Worm (Caenorhabditis elegans) whole organism, late embryonic: ENCODE results near the gene npl-4.1.

Experiments
- C08G9.2 ChIP-seq: sonication (generic microtip); optimal IDR thresholded peaks from 2 replicates; lab custom pipeline; 2016; ENCODE audit warnings: mild to moderate bottlenecking, missing genetic modification characterization, moderate library complexity, missing compliant biosample characterization
- K02D7.2 ChIP-seq: sonication (generic microtip); optimal IDR thresholded peaks from 2 replicates; lab custom pipeline; 2017; ENCODE audit warnings: mild to moderate bottlenecking, missing genetic modification characterization, missing compliant biosample characterization
- K09A11.1 ChIP-seq: sonication (generic microtip); optimal IDR thresholded peaks from 2 replicates; lab custom pipeline; 2017; ENCODE audit warnings: antibody characterized with exemption, mild to moderate bottlenecking, missing genetic modification characterization, missing compliant biosample characterization; ENCODE audit not compliant: insufficient read depth
- ahr-1 ChIP-seq: sonication (generic microtip); optimal IDR thresholded peaks from 2 replicates; lab custom pipeline; 2016; ENCODE audit warnings: missing genetic modification characterization, missing compliant biosample characterization
- ama-1 ChIP-seq: fragments of 150-350 bp; optimal IDR thresholded peaks from 2 replicates; lab custom pipeline; 2014
- ceh-19 ChIP-seq: fragments of 200-800 bp; sonication (Bioruptor generic); optimal IDR thresholded peaks from 2 replicates; lab custom pipeline; 2018; ENCODE audit warnings: mild to moderate bottlenecking, missing genetic modification characterization, missing compliant biosample characterization
- ceh-2 ChIP-seq: sonication (generic microtip); optimal IDR thresholded peaks from 2 replicates; lab custom pipeline; 2016; ENCODE audit warnings: missing genotype, missing genetic modification characterization, missing compliant biosample characterization
- ceh-22 ChIP-seq: sonication (generic microtip); optimal IDR thresholded peaks from 2 replicates; lab custom pipeline; 2017; ENCODE audit warnings: missing biosample characterization, missing genetic modification characterization
- ceh-30 ChIP-seq: fragments of 150-350 bp; optimal IDR thresholded peaks from 2 replicates; lab custom pipeline; 2014; ENCODE audit warnings: missing biosample characterization, missing genetic modification characterization
- ceh-31 ChIP-seq: sonication (generic microtip); optimal IDR thresholded peaks from 2 replicates; lab custom pipeline; 2016; ENCODE audit warnings: missing genetic modification characterization, missing compliant biosample characterization
- ceh-6 ChIP-seq: fragments of 200-800 bp; sonication (Bioruptor generic); optimal IDR thresholded peaks from 2 replicates; lab custom pipeline; 2018; ENCODE audit warnings: mild to moderate bottlenecking, missing genetic modification characterization, missing compliant biosample characterization
- che-1 ChIP-seq: sonication (generic microtip); optimal IDR thresholded peaks from 2 replicates; lab custom pipeline; 2016; ENCODE audit warnings: mild to moderate bottlenecking, missing genetic modification characterization, missing compliant biosample characterization
- dmd-4 ChIP-seq: sonication (generic microtip); optimal IDR thresholded peaks from 2 replicates; lab custom pipeline; 2016; ENCODE audit warnings: borderline replicate concordance, missing genetic modification characterization, missing compliant biosample characterization
- dve-1 ChIP-seq: sonication (generic microtip); optimal IDR thresholded peaks from 2 replicates; lab custom pipeline; 2017; ENCODE audit warnings: antibody characterized with exemption, mild to moderate bottlenecking, missing genetic modification characterization, missing compliant biosample characterization
- elt-2 ChIP-seq: sonication (generic microtip); optimal IDR thresholded peaks from 2 replicates; lab custom pipeline; 2016; ENCODE audit warnings: missing genetic modification reagents, missing genetic modification characterization, missing compliant biosample characterization
- elt-4 ChIP-seq: sonication (generic microtip); optimal IDR thresholded peaks from 2 replicates; lab custom pipeline; 2016; ENCODE audit warnings: missing genetic modification characterization, missing compliant biosample characterization
- ets-4 ChIP-seq: sonication (generic microtip); optimal IDR thresholded peaks from 2 replicates; lab custom pipeline; 2016; ENCODE audit warnings: missing genetic modification characterization, missing compliant biosample characterization
- eyg-1 ChIP-seq: sonication (generic microtip); optimal IDR thresholded peaks from 2 replicates; lab custom pipeline; 2016; ENCODE audit warnings: missing genotype, missing genetic modification characterization, missing compliant biosample characterization
- fkh-10 ChIP-seq: fragments of 150-350 bp; optimal IDR thresholded peaks from 2 replicates; lab custom pipeline; 2014; ENCODE audit warnings: missing biosample characterization, missing genetic modification reagents, missing genetic modification characterization
- gmeb-2 ChIP-seq: sonication (generic microtip); optimal IDR thresholded peaks from 2 replicates; lab custom pipeline; 2016; ENCODE audit warnings: missing genetic modification characterization, inconsistent platforms, missing compliant biosample characterization
- hlh-13 ChIP-seq: fragments of 200-800 bp; sonication (Bioruptor generic); optimal IDR thresholded peaks from 2 replicates; lab custom pipeline; 2018; ENCODE audit warnings: mild to moderate bottlenecking, missing genetic modification characterization, missing compliant biosample characterization
- hlh-15 ChIP-seq: sonication (generic microtip); optimal IDR thresholded peaks from 2 replicates; lab custom pipeline; 2016; ENCODE audit warnings: missing genetic modification characterization, missing compliant biosample characterization
- hlh-30 ChIP-seq: sonication (generic microtip); optimal IDR thresholded peaks from 2 replicates; lab custom pipeline; 2017; ENCODE audit warnings: antibody characterized with exemption, missing genetic modification characterization, missing compliant biosample characterization; ENCODE audit not compliant: insufficient read depth
- hlh-8 ChIP-seq: sonication (generic microtip); optimal IDR thresholded peaks from 2 replicates; lab custom pipeline; 2016; ENCODE audit warnings: missing genotype, missing genetic modification characterization, missing compliant biosample characterization
- lim-6 ChIP-seq: sonication (generic microtip); optimal IDR thresholded peaks from 2 replicates; lab custom pipeline; 2016; ENCODE audit warnings: missing genetic modification characterization, missing compliant biosample characterization
- lin-11 ChIP-seq: fragments of 200-800 bp; sonication (Bioruptor generic); optimal IDR thresholded peaks from 2 replicates; lab custom pipeline; 2018; ENCODE audit warnings: mild to moderate bottlenecking, missing genetic modification characterization, missing compliant biosample characterization
- madf-2 ChIP-seq: sonication (generic microtip); optimal IDR thresholded peaks from 2 replicates; lab custom pipeline; 2017; ENCODE audit warnings: missing genetic modification characterization, missing compliant biosample characterization
- mec-3 ChIP-seq: sonication (generic microtip); optimal IDR thresholded peaks from 2 replicates; lab custom pipeline; 2016; ENCODE audit warnings: borderline replicate concordance, missing genetic modification characterization, missing compliant biosample characterization
- nfya-1 ChIP-seq: sonication (generic microtip); optimal IDR thresholded peaks from 2 replicates; lab custom pipeline; 2017; ENCODE audit warnings: missing genetic modification characterization, mild to moderate bottlenecking, missing compliant biosample characterization, antibody characterized with exemption, moderate library complexity
- nhr-11 ChIP-seq: fragments of 150-350 bp; optimal IDR thresholded peaks from 2 replicates; lab custom pipeline; 2014; ENCODE audit warnings: missing biosample characterization, missing genetic modification characterization
- nhr-232 ChIP-seq: sonication (generic microtip); optimal IDR thresholded peaks from 2 replicates; lab custom pipeline; 2016; ENCODE audit warnings: missing genetic modification characterization, missing compliant biosample characterization
- odd-2 ChIP-seq: sonication (generic microtip); optimal IDR thresholded peaks from 2 replicates; lab custom pipeline; 2017; ENCODE audit warnings: antibody characterized with exemption, mild to moderate bottlenecking, missing genetic modification characterization, missing compliant biosample characterization
- pag-3 ChIP-seq: sonication (generic microtip); optimal IDR thresholded peaks from 2 replicates; lab custom pipeline; 2016; ENCODE audit warnings: missing compliant biosample characterization, missing genetic modification characterization, borderline replicate concordance
- pax-1 ChIP-seq: fragments of 150-350 bp; optimal IDR thresholded peaks from 2 replicates; lab custom pipeline; 2014; ENCODE audit warnings: missing biosample characterization, missing genetic modification characterization
- pha-2 ChIP-seq: sonication (generic microtip); optimal IDR thresholded peaks from 2 replicates; lab custom pipeline; 2017; ENCODE audit warnings: mild to moderate bottlenecking, missing genetic modification characterization, missing compliant biosample characterization
- pha-4 ChIP-seq: fragments of 150-350 bp; optimal IDR thresholded peaks from 2 replicates; lab custom pipeline; 2018; ENCODE audit warnings: missing biosample characterization, missing genetic modification reagents, missing genetic modification characterization
- pqm-1 ChIP-seq: sonication (generic microtip); optimal IDR thresholded peaks from 2 replicates; lab custom pipeline; 2016; ENCODE audit warnings: missing genetic modification characterization, missing compliant biosample characterization
- pros-1 ChIP-seq: fragments of 150-350 bp; optimal IDR thresholded peaks from 2 replicates; lab custom pipeline; 2014; ENCODE audit warnings: missing biosample characterization, missing genetic modification reagents, missing genetic modification characterization
- ref-2 ChIP-seq: sonication (generic microtip); optimal IDR thresholded peaks from 2 replicates; lab custom pipeline; 2016; ENCODE audit warnings: missing genetic modification characterization, missing compliant biosample characterization
- sox-2 ChIP-seq: fragments of 200-800 bp; sonication (Bioruptor generic); IDR thresholded peaks from 2 replicates; pipeline ENCODE4 v1.3.6; 2022; ENCODE audit warnings: missing genetic modification reagents, missing genetic modification characterization, missing compliant biosample characterization
- sox-4 ChIP-seq: sonication (generic microtip); optimal IDR thresholded peaks from 2 replicates; lab custom pipeline; 2017; ENCODE audit warnings: mild to moderate bottlenecking, missing genetic modification characterization, inconsistent platforms, missing compliant biosample characterization
- syd-9 ChIP-seq: sonication (generic microtip); optimal IDR thresholded peaks from 2 replicates; lab custom pipeline; 2016; ENCODE audit warnings: mild to moderate bottlenecking, missing genetic modification characterization, moderate library complexity, missing compliant biosample characterization
- tbx-7 ChIP-seq: sonication (generic microtip); optimal IDR thresholded peaks from 2 replicates; lab custom pipeline; 2016; ENCODE audit warnings: missing genotype, missing genetic modification characterization, missing compliant biosample characterization
- unc-3 ChIP-seq, 2 experiments: fragments of 200-800 bp in 1 of 2; sonication (Bioruptor generic) in 1 of 2; sonication (generic microtip) in 1 of 2; conservative IDR thresholded peaks in 1 of 2; optimal IDR thresholded peaks in 1 of 2; 2 replicates each; pipeline versions ENCODE4 v1.3.6 to Lab custom; 2016 to 2022; ENCODE audit warnings: missing compliant biosample characterization in 2 of 2, missing genetic modification characterization in 2 of 2, missing genetic modification reagents in 1 of 2
- unc-42 ChIP-seq: sonication (generic microtip); optimal IDR thresholded peaks from 2 replicates; lab custom pipeline; 2016; ENCODE audit warnings: missing genotype, missing genetic modification characterization, missing compliant biosample characterization
- unc-55 ChIP-seq: sonication (generic microtip); optimal IDR thresholded peaks from 2 replicates; lab custom pipeline; 2017; ENCODE audit warnings: missing biosample characterization, missing genetic modification reagents, missing genetic modification characterization
- zip-5 ChIP-seq: sonication (generic microtip); optimal IDR thresholded peaks from 2 replicates; lab custom pipeline; 2016; ENCODE audit warnings: missing genetic modification characterization, missing compliant biosample characterization

npl-4.1 gene

DNA sequence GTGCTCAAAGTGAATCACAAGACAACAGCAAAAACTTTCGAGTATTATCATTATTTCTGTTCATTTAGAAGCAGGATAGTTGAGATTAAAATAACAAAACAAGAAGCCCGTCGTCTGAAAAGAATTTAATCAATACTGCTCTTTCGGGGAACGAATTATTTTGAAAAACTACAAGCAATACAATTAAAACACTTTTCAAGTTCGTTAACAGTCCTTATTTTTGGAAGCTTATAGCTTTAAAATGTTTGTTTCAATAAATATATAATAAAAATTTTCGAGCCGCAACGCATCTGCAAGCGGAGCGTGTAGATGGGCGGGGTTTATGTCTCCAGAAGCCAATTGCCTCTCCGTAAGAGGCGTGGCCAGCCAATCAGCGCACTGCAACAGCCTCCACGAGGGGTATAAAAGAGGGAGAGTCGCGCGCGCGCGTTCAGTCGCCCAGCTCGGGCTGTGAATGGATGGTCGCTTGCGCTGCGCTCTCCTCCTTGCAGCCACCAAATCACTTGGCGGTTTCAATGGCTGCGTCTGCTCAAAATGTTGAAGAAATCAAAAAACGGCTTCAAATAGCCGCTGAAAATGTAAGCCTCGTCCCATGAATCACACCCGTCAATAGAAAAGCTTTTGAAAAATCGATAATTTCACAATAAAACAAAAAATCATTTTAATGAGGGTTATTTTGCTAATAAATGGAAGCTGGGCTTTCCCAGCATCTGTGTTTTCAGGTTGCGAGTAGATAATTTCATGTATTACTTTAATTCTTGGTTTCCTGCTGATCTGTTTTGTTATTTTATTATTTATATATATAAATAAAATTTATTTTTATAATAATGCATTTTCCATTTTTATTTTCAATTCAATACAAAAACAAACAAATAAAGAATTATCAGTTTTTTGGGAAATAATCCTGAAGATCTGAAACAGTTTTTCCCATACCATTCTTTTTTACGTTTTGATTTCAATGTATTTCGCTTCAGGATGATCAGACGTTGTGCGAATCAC is 29.9 kb downstream of the npl-4.1 start, which contains the start of the genes ift-43 and mdt-26 (continued):
- TF ChIP-seq unc-3 (GFP tag; conservative IDR thresholded peaks at IDR 0.05; lab: Robert Waterston, UW) (0 out of 2 replicates have a peak, but pooled peaks have one; percentile 28), unc-3 (tag; optimal IDR thresholded peaks at IDR 0.05; lab: Kevin White, UChicago) (no peak), sox-2 (peak; percentile 17; the same call in 1 of the 2 replicates), mec-3 (tag; lab: Kevin White, UChicago) (no peak), elt-2 (tag; lab: Kevin White, UChicago) (peak; percentile 67), ceh-30 (no peak), hlh-15 (tag; lab: Kevin White, UChicago) (no peak), zip-5 (no peak), syd-9 (tag; lab: Kevin White, UChicago) (peak; percentile 18), dve-1 (peak; percentile 27), che-1 (tag; lab: Kevin White, UChicago) (peak; percentile 14), pha-2 (tag; lab: Kevin White, UChicago) (peak; percentile 29)

- TF ChIP-seq ets-4 (tag; lab: Kevin White, UChicago) (peak; percentile 43), ceh-19 (peak; percentile 91), pha-4 (tag; lab: Kevin White, UChicago) (no peak), eyg-1 (no peak), odd-2 (no peak), nhr-232 (tag; lab: Kevin White, UChicago) (peak; percentile 42), pha-2 (tag; lab: Kevin White, UChicago) (no peak), ahr-1 (tag; lab: Kevin White, UChicago) (peak; percentile 55), elt-2 (tag; lab: Kevin White, UChicago) (peak; percentile 83), ceh-22 (tag; lab: Kevin White, UChicago) (peak; percentile 68), pros-1 (tag; lab: Kevin White, UChicago) (peak; percentile 92), hlh-8 (tag; lab: Kevin White, UChicago) (peak; percentile 64), ceh-31 (peak; percentile 89), gmeb-2 (tag; lab: Kevin White, UChicago) (peak; percentile 70), ceh-6 (GFP tag; lab: Kevin White, UChicago) (peak; percentile 56), madf-2 (tag; lab: Kevin White, UChicago) (peak; percentile 75), pag-3 (tag; lab: Kevin White, UChicago) (no peak), nhr-11 (tag; lab: Kevin White, UChicago) (peak; percentile 38), hlh-13 (GFP tag; lab: Kevin White, UChicago) (peak; percentile 45), fkh-10 (no peak), ama-1 (peak; percentile 98), ref-2 (tag; lab: Kevin White, UChicago) (peak; percentile 78), pax-1 (tag; lab: Kevin White, UChicago) (peak; percentile 5), C08G9.2 (tag; lab: Kevin White, UChicago) (peak; percentile 76), ceh-2 (peak; percentile 54), sox-4 (tag; lab: Kevin White, UChicago) (peak; percentile 83), K02D7.2 (peak; percentile 75), tbx-7 (peak; percentile 23), unc-55 (GFP tag; lab: Kevin White, UChicago) (peak; percentile 66), lin-11 (tag; lab: Kevin White, UChicago) (peak; percentile 67), pqm-1 (tag; lab: Kevin White, UChicago) (no peak), elt-4 (tag; lab: Kevin White, UChicago) (no peak), lim-6 (tag; lab: Kevin White, UChicago) (peak; percentile 78), nfya-1 (peak; percentile 97), dmd-4 (tag; lab: Kevin White, UChicago) (peak; percentile 61), K09A11.1 (peak; percentile 60), unc-42 (tag; lab: Kevin White, UChicago) (peak; percentile 36), hlh-30 (tag; lab: Kevin White, UChicago) (peak; percentile 55), ceh-30 (peak; percentile 44)
These were observed 30.6 kb downstream of the npl-4.1 start for ce11 chrII:5661735-5662177.
